Worm (Caenorhabditis elegans): ENCODE measurements around the gene R04A9.6.

Gene R04A9.6

ce11 chrX:402951-403350 is 5.6 kb downstream of the R04A9.6 start:
- TF ChIP-seq ceh-45 (GFP tag; IDR thresholded peaks at IDR 0.05) (no peak), sdc-2 (tag; optimal IDR thresholded peaks at IDR 0.05) (peak; percentile 91)

ce11 chrX:404597-404996 is 7.2 kb downstream of the R04A9.6 start, which contains the start of gene R04A9.1:
TSS of gene R04A9.1 (plus strand) at chrX:404897.
- no peak for TF ChIP-seq ceh-18 (tag; optimal IDR thresholded peaks at IDR 0.05)
- TF ChIP-seq pha-2 (tag; optimal IDR thresholded peaks at IDR 0.05) = no peak
- no peak for TF ChIP-seq sox-2 (GFP tag; IDR thresholded peaks at IDR 0.05)
- TF ChIP-seq fkh-10 (GFP tag; optimal IDR thresholded peaks at IDR 0.05) = no peak
- TF ChIP-seq npax-4 (tag; optimal IDR thresholded peaks at IDR 0.05) = no peak
- TF ChIP-seq tbx-2 (tag; optimal IDR thresholded peaks at IDR 0.05) = no peak
- no peak for TF ChIP-seq ceh-6 (GFP tag; optimal IDR thresholded peaks at IDR 0.05)
- no peak for TF ChIP-seq ceh-34 (tag; optimal IDR thresholded peaks at IDR 0.05)
- TF ChIP-seq unc-3 (GFP tag; conservative IDR thresholded peaks at IDR 0.05) = no peak
- no peak for TF ChIP-seq unc-3 (tag; optimal IDR thresholded peaks at IDR 0.05)
- TF ChIP-seq madf-2 (tag; optimal IDR thresholded peaks at IDR 0.05) = no peak
- no peak for TF ChIP-seq pax-1 (tag; optimal IDR thresholded peaks at IDR 0.05)
- no peak for TF ChIP-seq lim-6 (tag; optimal IDR thresholded peaks at IDR 0.05)
- TF ChIP-seq mec-3 (tag; optimal IDR thresholded peaks at IDR 0.05; ENCODE audit: borderline replicate concordance) = no peak
- no peak for TF ChIP-seq fkh-6 (tag; optimal IDR thresholded peaks at IDR 0.05)
- TF ChIP-seq ama-1 (optimal IDR thresholded peaks at IDR 0.05) = no peak

ce11 chrX:410073-410572 is 12.8 kb downstream of the R04A9.6 start:
- TF ChIP-seq pat-9 (tag; optimal IDR thresholded peaks at IDR 0.05) (peak; percentile 87), rnt-1 (tag; optimal IDR thresholded peaks at IDR 0.05) (peak; percentile 91), hlh-30 (tag; optimal IDR thresholded peaks at IDR 0.05; ENCODE audit: insufficient read depth) (peak; percentile 39), ahr-1 (tag; optimal IDR thresholded peaks at IDR 0.05) (peak; percentile 67), fkh-6 (tag; optimal IDR thresholded peaks at IDR 0.05) (peak; percentile 88), hlh-13 (GFP tag; optimal IDR thresholded peaks at IDR 0.05) (peak; percentile 45), dmd-4 (tag; optimal IDR thresholded peaks at IDR 0.05; ENCODE audit: borderline replicate concordance) (peak; percentile 87), ceh-24 (tag; optimal IDR thresholded peaks at IDR 0.05) (peak; percentile 74), fax-1 (tag; optimal IDR thresholded peaks at IDR 0.05) (peak; percentile 81), pha-4 (tag; optimal IDR thresholded peaks at IDR 0.05) (no peak), ceh-31 (tag; optimal IDR thresholded peaks at IDR 0.05) (peak; percentile 95), ceh-19 (GFP tag; optimal IDR thresholded peaks at IDR 0.05) (peak; percentile 89), sdc-2 (tag; optimal IDR thresholded peaks at IDR 0.05) (peak; percentile 98), nfya-1 (tag; optimal IDR thresholded peaks at IDR 0.05) (peak; percentile 84), ceh-22 (tag; optimal IDR thresholded peaks at IDR 0.05) (peak; percentile 85), dve-1 (tag; optimal IDR thresholded peaks at IDR 0.05) (peak; percentile 73), ceh-48 (tag; optimal IDR thresholded peaks at IDR 0.05) (peak; percentile 65), C38D4.7 (GFP tag; optimal IDR thresholded peaks at IDR 0.05) (peak; percentile 84), hlh-8 (tag; optimal IDR thresholded peaks at IDR 0.05) (peak; percentile 79), madf-2 (tag; optimal IDR thresholded peaks at IDR 0.05) (peak; percentile 92), ceh-14 (tag; optimal IDR thresholded peaks at IDR 0.05) (peak; percentile 85), sox-4 (tag; optimal IDR thresholded peaks at IDR 0.05) (peak; percentile 86), K09A11.1 (tag; optimal IDR thresholded peaks at IDR 0.05; ENCODE audit: insufficient read depth) (peak; percentile 81), ceh-9 (tag; optimal IDR thresholded peaks at IDR 0.05) (peak; percentile 79), npax-4 (tag; optimal IDR thresholded peaks at IDR 0.05) (peak; percentile 72), C08G9.2 (tag; optimal IDR thresholded peaks at IDR 0.05) (peak; percentile 85), K02D7.2 (tag; optimal IDR thresholded peaks at IDR 0.05) (peak; percentile 59), ttx-3 (tag; optimal IDR thresholded peaks at IDR 0.05) (peak; percentile 79), ceh-18 (tag; optimal IDR thresholded peaks at IDR 0.05) (peak; percentile 96), lim-6 (tag; optimal IDR thresholded peaks at IDR 0.05) (peak; percentile 36), tbx-2 (tag; optimal IDR thresholded peaks at IDR 0.05) (peak; percentile 86), elt-2 (tag; optimal IDR thresholded peaks at IDR 0.05) (peak; percentile 93), ref-2 (tag; optimal IDR thresholded peaks at IDR 0.05) (peak; percentile 85), elt-4 (tag; optimal IDR thresholded peaks at IDR 0.05) (no peak), ets-4 (tag; optimal IDR thresholded peaks at IDR 0.05) (peak; percentile 57), nhr-11 (tag; optimal IDR thresholded peaks at IDR 0.05) (no peak), gmeb-2 (tag; optimal IDR thresholded peaks at IDR 0.05) (peak; percentile 87), hlh-6 (tag; optimal IDR thresholded peaks at IDR 0.05) (peak; percentile 92)
